Worm (Caenorhabditis elegans) whole organism, L4 larva: ENCODE results near the gene T21E8.5.

Experiments
- F10B5.3 ChIP-seq: sonication (generic microtip); optimal IDR thresholded peaks from 2 replicates; lab custom pipeline; 2016; ENCODE audit warnings: mild to moderate bottlenecking, missing genetic modification characterization, missing compliant biosample characterization
- F37D6.2 ChIP-seq: sonication (generic microtip); optimal IDR thresholded peaks from 2 replicates; lab custom pipeline; 2016; ENCODE audit warnings: mild to moderate bottlenecking, missing genetic modification characterization, missing compliant biosample characterization
- F44E2.7 ChIP-seq: fragments of 200-800 bp; sonication (Bioruptor generic); IDR thresholded peaks from 2 replicates; pipeline ENCODE4 v2.1.2; 2022; ENCODE audit warnings: missing genetic modification characterization, missing compliant biosample characterization
- R02D3.7 ChIP-seq: fragments of 150-350 bp; sonication (generic microtip); optimal IDR thresholded peaks from 3 replicates; lab custom pipeline; 2014; ENCODE audit warnings: missing biosample characterization, missing genetic modification characterization
- Y48G9A.11 ChIP-seq: fragments of 200-800 bp; sonication (Bioruptor generic); IDR thresholded peaks from 2 replicates; pipeline ENCODE4 v1.3.6; 2022; ENCODE audit warnings: missing genetic modification reagents, missing genetic modification characterization, missing compliant biosample characterization
- Y75B8A.6 ChIP-seq: fragments of 200-800 bp; sonication (Bioruptor generic); IDR thresholded peaks from 2 replicates; pipeline ENCODE4 v1.3.6; 2022; ENCODE audit warnings: missing genetic modification reagents, missing genetic modification characterization, missing compliant biosample characterization
- ZK337.2 ChIP-seq: fragments of 200-800 bp; sonication (Bioruptor generic); IDR thresholded peaks from 2 replicates; pipeline ENCODE4 v1.3.6; 2022; ENCODE audit warnings: missing genetic modification reagents, missing genetic modification characterization, missing compliant biosample characterization
- ZK546.5 ChIP-seq, 2 experiments: sonication (generic microtip); optimal IDR thresholded peaks; 2 replicates each; lab custom pipeline; 2017; ENCODE audit warnings: missing biosample characterization in 2 of 2, missing genetic modification characterization in 2 of 2
- ama-1 ChIP-seq: fragments of 150-350 bp; optimal IDR thresholded peaks from 2 replicates; lab custom pipeline; 2014; ENCODE audit warnings: inconsistent platforms, mixed read lengths
- ceh-20 ChIP-seq: fragments of 200-800 bp; sonication (Bioruptor generic); IDR thresholded peaks from 2 replicates; pipeline ENCODE4 v1.3.6; 2022; ENCODE audit warnings: missing genetic modification reagents, missing genetic modification characterization, missing compliant biosample characterization
- ceh-82 ChIP-seq: sonication (generic microtip); optimal IDR thresholded peaks from 2 replicates; lab custom pipeline; 2017; ENCODE audit warnings: missing biosample characterization, missing genetic modification characterization
- cey-2 ChIP-seq: sonication (generic microtip); optimal IDR thresholded peaks from 3 replicates; lab custom pipeline; 2017; ENCODE audit warnings: missing genetic modification characterization, mild to moderate bottlenecking, missing compliant biosample characterization, antibody characterized with exemption, borderline replicate concordance; ENCODE audit not compliant: insufficient read depth
- daf-12 ChIP-seq: fragments of 150-350 bp; optimal IDR thresholded peaks from 2 replicates; lab custom pipeline; 2014; ENCODE audit warnings: missing biosample characterization, missing genetic modification reagents, missing genetic modification characterization
- daf-16 ChIP-seq, 3 experiments: sonication (generic microtip); optimal IDR thresholded peaks; 2 replicates each; lab custom pipeline; 2016 to 2017; ENCODE audit warnings: missing genetic modification characterization in 3 of 3, missing genetic modification reagents in 3 of 3, mild to moderate bottlenecking in 2 of 3, missing compliant biosample characterization in 2 of 3, missing biosample characterization in 1 of 3, moderate library complexity in 1 of 3
- dmd-6 ChIP-seq: fragments of 200-800 bp; sonication (Bioruptor generic); IDR thresholded peaks from 2 replicates; pipeline ENCODE4 v1.3.6; 2022; ENCODE audit warnings: missing genetic modification reagents, missing genetic modification characterization, missing compliant biosample characterization
- dve-1 ChIP-seq: sonication (generic microtip); optimal IDR thresholded peaks from 2 replicates; lab custom pipeline; 2017; ENCODE audit warnings: antibody characterized with exemption, mild to moderate bottlenecking, missing genetic modification characterization, missing compliant biosample characterization; ENCODE audit not compliant: insufficient read depth
- egl-27 ChIP-seq: sonication (generic microtip); optimal IDR thresholded peaks from 3 replicates; lab custom pipeline; 2017; ENCODE audit warnings: missing biosample characterization, missing genetic modification reagents, missing genetic modification characterization
- egl-43 ChIP-seq: fragments of 200-800 bp; sonication (Bioruptor generic); IDR thresholded peaks from 2 replicates; pipeline ENCODE4 v1.3.6; 2022; ENCODE audit warnings: missing genetic modification reagents, missing genetic modification characterization, missing compliant biosample characterization
- fos-1 ChIP-seq: fragments of 150-350 bp; optimal IDR thresholded peaks from 2 replicates; lab custom pipeline; 2014; ENCODE audit warnings: missing biosample characterization, missing genetic modification characterization
- gei-8 ChIP-seq: fragments of 200-800 bp; sonication (Bioruptor generic); optimal IDR thresholded peaks from 2 replicates; lab custom pipeline; 2018; ENCODE audit warnings: mild to moderate bottlenecking, missing genetic modification characterization, missing compliant biosample characterization
- hif-1 ChIP-seq, 2 experiments: sonication (generic microtip); optimal IDR thresholded peaks; 2 replicates each; lab custom pipeline; 2016 to 2017; ENCODE audit warnings: missing compliant biosample characterization in 2 of 2, missing genetic modification characterization in 2 of 2, missing genetic modification reagents in 2 of 2, missing genotype in 2 of 2, mild to moderate bottlenecking in 1 of 2
- hlh-11 ChIP-seq: fragments of 200-800 bp; sonication (Bioruptor generic); optimal IDR thresholded peaks from 2 replicates; lab custom pipeline; 2018; ENCODE audit warnings: mild to moderate bottlenecking, missing genetic modification characterization, missing compliant biosample characterization
- hlh-30 ChIP-seq: sonication (generic microtip); optimal IDR thresholded peaks from 2 replicates; lab custom pipeline; 2017; ENCODE audit warnings: antibody characterized with exemption, mild to moderate bottlenecking, missing genetic modification characterization, missing compliant biosample characterization; ENCODE audit not compliant: insufficient read depth
- lin-1 ChIP-seq: fragments of 200-800 bp; sonication (Bioruptor generic); IDR thresholded peaks from 2 replicates; pipeline ENCODE4 v1.3.6; 2022; ENCODE audit warnings: missing genetic modification reagents, missing genetic modification characterization, missing compliant biosample characterization
- lin-38 ChIP-seq: fragments of 200-800 bp; sonication (Bioruptor generic); IDR thresholded peaks from 2 replicates; pipeline ENCODE4 v1.3.6; 2022; ENCODE audit warnings: missing genetic modification reagents, missing genetic modification characterization, missing compliant biosample characterization
- lin-39 ChIP-seq: fragments of 150-350 bp; optimal IDR thresholded peaks from 2 replicates; lab custom pipeline; 2014; ENCODE audit warnings: missing biosample characterization, missing genetic modification reagents, missing genetic modification characterization
- mdl-1 ChIP-seq, 2 experiments: fragments of 150-350 bp in 1 of 2; sonication (generic microtip) in 1 of 2; optimal IDR thresholded peaks; 2 replicates each; lab custom pipeline; 2014 to 2017; ENCODE audit warnings: missing biosample characterization in 2 of 2, missing genetic modification characterization in 2 of 2
- mxl-3 ChIP-seq: fragments of 200-800 bp; sonication (Bioruptor generic); optimal IDR thresholded peaks from 2 replicates; lab custom pipeline; 2018; ENCODE audit warnings: mild to moderate bottlenecking, missing genetic modification characterization, missing compliant biosample characterization
- nhr-102 ChIP-seq: sonication (generic microtip); optimal IDR thresholded peaks from 2 replicates; lab custom pipeline; 2016; ENCODE audit warnings: mild to moderate bottlenecking, missing genetic modification characterization, moderate library complexity, missing compliant biosample characterization
- nhr-11 ChIP-seq: fragments of 150-350 bp; optimal IDR thresholded peaks from 2 replicates; lab custom pipeline; 2014; ENCODE audit warnings: missing biosample characterization, missing genetic modification characterization
- nhr-28 ChIP-seq: fragments of 150-350 bp; optimal IDR thresholded peaks from 2 replicates; lab custom pipeline; 2014; ENCODE audit warnings: missing biosample characterization, missing genetic modification characterization
- nhr-41 ChIP-seq: fragments of 200-800 bp; sonication (Bioruptor generic); IDR thresholded peaks from 2 replicates; pipeline ENCODE4 v1.3.6; 2022; ENCODE audit warnings: missing genetic modification reagents, missing genetic modification characterization, missing compliant biosample characterization
- nhr-48 ChIP-seq: sonication (generic microtip); optimal IDR thresholded peaks from 2 replicates; lab custom pipeline; 2016; ENCODE audit warnings: mild to moderate bottlenecking, missing genetic modification characterization, missing compliant biosample characterization
- pha-4 ChIP-seq, 2 experiments: fragments of 150-350 bp in 1 of 2; fragments of 200-800 bp in 1 of 2; sonication (Bioruptor generic) in 1 of 2; IDR thresholded peaks in 1 of 2; optimal IDR thresholded peaks in 1 of 2; 2 replicates each; pipeline versions ENCODE4 v1.3.6 to Lab custom; 2014 to 2022; ENCODE audit warnings: missing genetic modification characterization in 2 of 2, missing genetic modification reagents in 2 of 2, missing biosample characterization in 1 of 2, missing compliant biosample characterization in 1 of 2
- snpc-1.2 ChIP-seq: fragments of 200-800 bp; sonication (Bioruptor generic); IDR thresholded peaks from 2 replicates; pipeline ENCODE4 v1.3.6; 2022; ENCODE audit warnings: missing genetic modification reagents, missing genetic modification characterization, missing compliant biosample characterization
- unc-62 ChIP-seq, 3 experiments: fragments of 150-350 bp in 1 of 3; sonication (generic microtip); optimal IDR thresholded peaks in 2 of 3; peaks in 1 of 3; 1 replicate in 1 of 3; 2 replicates in 2 of 3; lab custom pipeline; 2014 to 2017; ENCODE audit warnings: missing biosample characterization in 3 of 3, missing genetic modification characterization in 3 of 3, missing genetic modification reagents in 3 of 3, missing genotype in 1 of 3
- zfp-3 ChIP-seq: fragments of 200-800 bp; sonication (Bioruptor generic); conservative IDR thresholded peaks from 2 replicates; pipeline ENCODE4 v1.3.6; 2022; ENCODE audit warnings: missing genetic modification reagents, missing genetic modification characterization, missing compliant biosample characterization

The T21E8.5 gene

ce11 chrX:10902723-10903322, 16.9 kb downstream of the T21E8.5 start, which contains the start of gene acbp-3:
acbp-3 (plus strand) TSS chrX:10903272.
- TF ChIP-seq daf-16 (GFP tag; optimal IDR thresholded peaks at IDR 0.05; lab: Kevin White, UChicago) = no peak
- no peak for TF ChIP-seq daf-16 (tag; optimal IDR thresholded peaks at IDR 0.05; lab: Kevin White, UChicago)
- no peak for TF ChIP-seq cey-2 (tag; lab: Kevin White, UChicago)

ce11 chrX:10903416-10903815, 17.4 kb downstream of the T21E8.5 start:
- TF ChIP-seq ceh-20 (GFP tag; lab: Robert Waterston, UW) (0 out of 2 replicates have a peak, but pooled peaks have one; percentile 27), hlh-11 (tag; lab: Kevin White, UChicago) (peak; percentile 45), nhr-48 (tag; lab: Kevin White, UChicago) (peak; percentile 53), dve-1 (peak; percentile 39), mdl-1 (tag; optimal IDR thresholded peaks at IDR 0.05; lab: Kevin White, UChicago) (peak in 1 of 2 experiments; percentile 77), egl-27 (tag; lab: Kevin White, UChicago) (no peak), nhr-102 (tag; lab: Kevin White, UChicago) (no peak), mxl-3 (GFP tag; lab: Kevin White, UChicago) (peak; percentile 33), ceh-82 (no peak), snpc-1.2 (GFP tag; lab: Robert Waterston, UW) (no peak), hlh-30 (tag; lab: Kevin White, UChicago) (peak; percentile 6), dmd-6 (GFP tag; lab: Robert Waterston, UW) (peak; percentile 32; the same call in 1 of the 2 replicates), nhr-28 (no peak), F10B5.3 (tag; lab: Kevin White, UChicago) (no peak), F37D6.2 (tag; lab: Kevin White, UChicago) (no peak), unc-62 (GFP tag; optimal IDR thresholded peaks at IDR 0.05 in 1 of 2; lab: Kevin White, UChicago) (peak in 1 of 2 experiments; percentile 45), unc-62 (tag; optimal IDR thresholded peaks at IDR 0.05; lab: Kevin White, UChicago) (no peak), zfp-3 (no peak), ZK546.5 (tag; optimal IDR thresholded peaks at IDR 0.05; lab: Kevin White, UChicago) (no peak), lin-38 (GFP tag; lab: Robert Waterston, UW) (no peak)

- TF ChIP-seq daf-16 (GFP tag; optimal IDR thresholded peaks at IDR 0.05; lab: Kevin White, UChicago) (peak in 1 of 2 experiments; percentile 64), daf-16 (tag; optimal IDR thresholded peaks at IDR 0.05; lab: Kevin White, UChicago) (no peak), ZK337.2 (no peak), lin-39 (tag; lab: Kevin White, UChicago) (no peak), daf-12 (tag; lab: Kevin White, UChicago) (no peak), R02D3.7 (tag; lab: Kevin White, UChicago) (no peak)
Measured at ce11 chrX:10907418-10907817, 21.4 kb downstream of the T21E8.5 start.

ce11 chrX:10909661-10910060, 23.7 kb downstream of the T21E8.5 start:
- TF ChIP-seq lin-1 (GFP tag; lab: Robert Waterston, UW) = no peak
- TF ChIP-seq lin-38 (GFP tag; lab: Robert Waterston, UW) = no peak
- TF ChIP-seq F44E2.7 (GFP tag; lab: Robert Waterston, UW) = no peak
- peak in 1 of 2 experiments; percentile 96 for TF ChIP-seq unc-62 (GFP tag; optimal IDR thresholded peaks at IDR 0.05 in 1 of 2; lab: Kevin White, UChicago)
- no peak for TF ChIP-seq unc-62 (tag; optimal IDR thresholded peaks at IDR 0.05; lab: Kevin White, UChicago)
- TF ChIP-seq pha-4 (GFP tag; IDR thresholded peaks at IDR 0.05; lab: Robert Waterston, UW) = no peak
- TF ChIP-seq pha-4 (tag; optimal IDR thresholded peaks at IDR 0.05; lab: Kevin White, UChicago) = no peak
- no peak for TF ChIP-seq ZK546.5 (tag; optimal IDR thresholded peaks at IDR 0.05; lab: Kevin White, UChicago)
- TF ChIP-seq ama-1 (lab: Kevin White, UChicago) = no peak
- TF ChIP-seq nhr-102 (tag; lab: Kevin White, UChicago) = no peak
- no peak for TF ChIP-seq fos-1 (tag; lab: Kevin White, UChicago)
- TF ChIP-seq nhr-41 = no peak
- TF ChIP-seq hif-1 (tag; optimal IDR thresholded peaks at IDR 0.05; lab: Kevin White, UChicago) = no peak
- peak; percentile 34 for TF ChIP-seq nhr-11
- TF ChIP-seq ceh-20 (GFP tag; lab: Robert Waterston, UW) = no peak
- no peak for TF ChIP-seq Y75B8A.6 (GFP tag; lab: Robert Waterston, UW)
- no peak for TF ChIP-seq Y48G9A.11 (GFP tag; lab: Robert Waterston, UW)
- no peak for TF ChIP-seq egl-43 (GFP tag; lab: Robert Waterston, UW)
- no peak for TF ChIP-seq gei-8 (GFP tag; lab: Kevin White, UChicago)
- TF ChIP-seq hlh-11 (tag; lab: Kevin White, UChicago) = peak; percentile 2
